Worm (Caenorhabditis elegans): Measurements from ENCODE around the gene T24C12.1.
A peak's percentile ranks its signal among the peaks of the same experiment; 100 is the strongest.

The T24C12.1 gene

ce11 chrX:2226875-2227355 is 27.7 kb downstream of the T24C12.1 start:
- no peak for TF ChIP-seq ztf-3 (GFP tag; optimal IDR thresholded peaks at IDR 0.05)
- peak; percentile 62 for TF ChIP-seq athp-1 (tag; optimal IDR thresholded peaks at IDR 0.05)
- 0 out of 2 replicates have a peak, but pooled peaks have one; percentile 10 for TF ChIP-seq cebp-1 (GFP tag; IDR thresholded peaks at IDR 0.05)
- TF ChIP-seq cebp-1 (tag; optimal IDR thresholded peaks at IDR 0.05): peak; percentile 68
- TF ChIP-seq ceh-79 (tag; optimal IDR thresholded peaks at IDR 0.05): no peak
- TF ChIP-seq xnd-1 (tag; optimal IDR thresholded peaks at IDR 0.05): no peak
- peak; percentile 92 for TF ChIP-seq tbp1 (GFP tag; optimal IDR thresholded peaks at IDR 0.05)
- 0 out of 2 replicates have a peak, but pooled peaks have one; percentile 22 for TF ChIP-seq egl-44 (GFP tag; IDR thresholded peaks at IDR 0.05)
- TF ChIP-seq aptf-2 (GFP tag; conservative IDR thresholded peaks at IDR 0.05): peak; percentile 57; the same call in 1 of the 2 replicates
- no peak for TF ChIP-seq lsy-27 (tag; optimal IDR thresholded peaks at IDR 0.05; ENCODE audit: borderline replicate concordance, insufficient read depth)
- TF ChIP-seq bed-2 (GFP tag; IDR thresholded peaks at IDR 0.05): no peak
- TF ChIP-seq B0336.3 (GFP tag; IDR thresholded peaks at IDR 0.05): peak; percentile 41; the same call in 1 of the 2 replicates
- peak; percentile 52 for TF ChIP-seq chd-7 (tag; optimal IDR thresholded peaks at IDR 0.05)
- peak; percentile 79 for TF ChIP-seq sptf-2 (GFP tag; optimal IDR thresholded peaks at IDR 0.05)
- TF ChIP-seq hlh-26 (GFP tag; conservative IDR thresholded peaks at IDR 0.05): no peak
- peak; percentile 87 for TF ChIP-seq lin-26 (GFP tag; IDR thresholded peaks at IDR 0.05)
- peak; percentile 84 for TF ChIP-seq mes-4 (tag; optimal IDR thresholded peaks at IDR 0.05)
- TF ChIP-seq dpff-1 (tag; optimal IDR thresholded peaks at IDR 0.05): no peak
- TF ChIP-seq ztf-26 (tag; optimal IDR thresholded peaks at IDR 0.05): peak; percentile 72
- 0 out of 2 replicates have a peak, but pooled peaks have one; percentile 53 for TF ChIP-seq nhr-120 (GFP tag; IDR thresholded peaks at IDR 0.05)
- peak; percentile 54; the same call in 1 of the 2 replicates for TF ChIP-seq ztf-28 (GFP tag; IDR thresholded peaks at IDR 0.05)
- no peak for TF ChIP-seq F55B11.4 (tag; optimal IDR thresholded peaks at IDR 0.05; ENCODE audit: borderline replicate concordance, insufficient read depth)
- TF ChIP-seq K11D2.4 (GFP tag; IDR thresholded peaks at IDR 0.05): peak; percentile 76
- peak; percentile 80 for TF ChIP-seq dox-1 (GFP tag; IDR thresholded peaks at IDR 0.05)
- no peak for TF ChIP-seq nfya-1 (tag; optimal IDR thresholded peaks at IDR 0.05; ENCODE audit: borderline replicate concordance, insufficient read depth)
- TF ChIP-seq ztf-18 (tag; optimal IDR thresholded peaks at IDR 0.05): peak; percentile 72
- TF ChIP-seq rpc-1 (optimal IDR thresholded peaks at IDR 0.05): peak; percentile 95
- peak; percentile 89 for TF ChIP-seq rpc-1 (tag; optimal IDR thresholded peaks at IDR 0.05)
- peak; percentile 86 for TF ChIP-seq pbrm-1 (GFP tag; IDR thresholded peaks at IDR 0.05)
- TF ChIP-seq egrh-3 (GFP tag; IDR thresholded peaks at IDR 0.05): peak; percentile 42; the same call in 1 of the 2 replicates
- no peak for TF ChIP-seq dpl-1 (GFP tag; optimal IDR thresholded peaks at IDR 0.05)
- no peak for TF ChIP-seq T26A5.8 (tag; optimal IDR thresholded peaks at IDR 0.05)
- TF ChIP-seq ceh-100 (GFP tag; IDR thresholded peaks at IDR 0.05): peak; percentile 26; the same call in 1 of the 2 replicates
- TF ChIP-seq zim-3 (tag; optimal IDR thresholded peaks at IDR 0.05): peak; percentile 40
- peak; percentile 75 for TF ChIP-seq ceh-27 (GFP tag; optimal IDR thresholded peaks at IDR 0.05)
- TF ChIP-seq F57A8.1 (GFP tag; optimal IDR thresholded peaks at IDR 0.05): peak; percentile 33
- TF ChIP-seq ztf-6 (GFP tag; IDR thresholded peaks at IDR 0.05): no peak
- peak; percentile 31 for TF ChIP-seq nhr-179 (tag; optimal IDR thresholded peaks at IDR 0.05)
- TF ChIP-seq hmg-1.2 (GFP tag; IDR thresholded peaks at IDR 0.05): peak; percentile 80
- TF ChIP-seq mel-28 (tag; optimal IDR thresholded peaks at IDR 0.05; ENCODE audit: borderline replicate concordance): no peak
- TF ChIP-seq Y79H2A.3 (GFP tag; conservative IDR thresholded peaks at IDR 0.05): peak; percentile 46; the same call in 1 of the 2 replicates
- no peak for TF ChIP-seq hmg-20 (GFP tag; IDR thresholded peaks at IDR 0.05)
- TF ChIP-seq K12H6.12 (tag; optimal IDR thresholded peaks at IDR 0.05): peak; percentile 77
- TF ChIP-seq lin-54 (GFP tag; optimal IDR thresholded peaks at IDR 0.05): no peak
- TF ChIP-seq mcd-1 (GFP tag; IDR thresholded peaks at IDR 0.05): peak; percentile 59
- TF ChIP-seq ekl-4 (GFP tag; IDR thresholded peaks at IDR 0.05): 0 out of 2 replicates have a peak, but pooled peaks have one; percentile 48
- TF ChIP-seq bed-1 (GFP tag; IDR thresholded peaks at IDR 0.05): 0 out of 2 replicates have a peak, but pooled peaks have one; percentile 31
- TF ChIP-seq ztf-22 (GFP tag; optimal IDR thresholded peaks at IDR 0.05): peak; percentile 62

All from whole organism, young adult.